Fruit fly (Drosophila melanogaster) ovary, adult (tissue): ENCODE data around the gene CG14252.

Experiments
- CG17801 ChIP-seq: fragments of 200-800 bp; optimal IDR thresholded peaks from 2 replicates; lab custom pipeline; 2019; ENCODE audit warnings: missing biosample characterization, mild to moderate bottlenecking, missing genetic modification characterization, moderate library complexity; ENCODE audit not compliant: partially characterized antibody

CG14252 gene

DNA sequence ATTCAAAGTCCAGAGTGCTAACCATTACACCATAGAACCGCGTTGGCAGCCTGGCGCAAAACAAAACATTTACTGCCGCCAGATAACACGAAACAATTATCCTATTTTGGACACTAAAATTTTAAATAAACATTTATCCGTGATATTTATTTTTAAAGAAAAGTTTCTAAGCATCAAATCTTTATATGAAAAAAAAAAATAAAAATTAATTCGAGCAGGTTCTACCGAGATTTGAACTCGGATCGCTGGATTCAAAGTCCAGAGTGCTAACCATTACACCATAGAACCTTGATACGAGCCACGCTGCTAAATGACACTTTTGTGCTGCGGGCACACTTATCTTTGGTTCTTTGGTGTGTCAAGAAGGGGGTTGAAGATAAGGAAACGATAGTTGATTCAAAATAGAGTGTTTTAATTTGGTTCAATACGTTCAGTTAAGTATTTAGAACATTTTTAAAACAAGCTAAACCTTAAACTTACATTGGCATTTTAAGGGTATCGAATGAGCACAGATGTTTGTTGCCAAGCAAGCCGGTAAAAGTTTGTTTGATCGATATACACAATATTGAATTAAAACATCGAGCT lies 2.1 kb downstream of the CG14252 start, which contains the start of gene Spag1:
Spag1 (plus strand) TSS at position 535 of the 585 bp plus-strand sequence.
- TF ChIP-seq CG17801 (GFP tag; lab: Kevin White, UChicago) = peak; percentile 63

DNA sequence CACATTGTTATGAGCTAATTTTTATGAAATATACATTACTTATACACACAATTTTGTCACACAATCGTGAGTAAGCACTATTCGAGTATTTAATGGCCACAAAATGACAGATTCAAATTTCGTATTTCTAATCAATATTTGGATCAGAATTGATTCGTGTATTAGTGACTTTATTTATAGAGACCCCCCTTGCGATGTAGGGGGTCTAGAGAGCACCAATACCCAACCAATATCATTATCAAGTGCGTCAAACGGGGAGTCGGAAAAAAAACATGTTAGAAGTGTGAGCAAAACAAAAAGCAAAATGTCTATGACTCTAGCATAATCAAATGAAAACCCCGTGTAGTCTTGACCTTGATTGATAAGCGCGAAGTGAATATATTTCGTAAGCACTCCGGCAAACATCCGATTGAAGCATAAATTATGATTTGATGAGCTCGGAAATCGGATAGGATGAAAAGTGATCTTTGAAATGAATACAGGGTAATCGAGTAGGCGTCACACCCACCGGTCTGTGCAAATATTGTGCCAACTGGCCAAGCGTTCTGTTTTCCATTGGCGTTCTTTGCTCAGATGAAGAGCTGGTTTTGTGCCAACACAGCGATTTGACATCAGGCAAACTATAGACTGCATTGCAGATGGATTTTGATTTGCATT lies 7.0 kb downstream of the CG14252 start:
- no peak for TF ChIP-seq CG17801 (GFP tag; lab: Kevin White, UChicago)

DNA sequence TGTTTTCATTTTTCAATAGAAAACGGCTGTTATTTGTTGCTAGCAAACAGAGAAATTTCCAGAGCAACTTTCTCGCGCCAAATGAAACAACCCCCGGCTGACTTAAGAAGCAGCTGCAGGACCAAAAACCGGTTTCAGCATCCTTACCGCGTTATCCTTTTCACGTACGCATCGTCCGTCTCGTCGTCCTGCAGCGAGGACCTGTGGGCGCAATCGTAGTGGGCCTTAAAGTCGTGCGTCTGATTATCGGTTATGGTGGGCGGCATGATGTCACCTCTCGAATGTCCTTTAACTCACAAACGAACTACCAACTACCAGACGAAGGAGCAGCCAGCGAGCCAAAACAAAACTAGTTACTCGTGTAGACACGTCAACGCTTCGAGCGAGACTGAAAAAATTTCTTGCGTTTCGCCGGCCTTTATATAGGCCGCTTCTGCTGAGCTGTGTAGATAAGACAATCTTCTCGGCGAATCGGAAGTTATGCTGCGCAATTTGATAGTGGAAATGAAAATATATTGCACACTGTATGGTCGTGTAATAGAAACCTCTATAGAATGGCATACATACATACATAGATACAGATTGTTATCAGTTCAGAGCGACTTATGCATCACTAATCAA lies 7.6 kb downstream of the CG14252 start:
- no peak for TF ChIP-seq CG17801 (GFP tag; lab: Kevin White, UChicago)

DNA sequence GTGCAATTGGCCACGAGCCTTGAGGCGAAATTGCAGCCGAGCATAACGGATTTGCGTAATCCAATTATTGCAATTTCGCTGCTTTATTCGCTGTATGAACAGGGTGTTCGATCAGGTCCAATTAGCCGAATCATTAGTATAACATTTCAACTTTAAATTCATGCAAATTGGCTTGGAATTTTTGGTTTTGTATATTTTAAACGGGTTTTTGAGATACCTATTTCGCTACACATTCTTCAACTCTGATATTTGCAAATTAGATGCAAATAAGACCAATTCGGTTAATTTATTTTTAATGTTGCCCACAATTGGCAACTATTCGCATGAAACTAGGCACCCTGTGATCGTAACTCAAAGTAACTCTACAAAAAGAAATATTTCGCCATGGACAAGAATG lies 8.1 kb downstream of the CG14252 start:
- peak; percentile 99 for TF ChIP-seq CG17801 (GFP tag; lab: Kevin White, UChicago)

DNA sequence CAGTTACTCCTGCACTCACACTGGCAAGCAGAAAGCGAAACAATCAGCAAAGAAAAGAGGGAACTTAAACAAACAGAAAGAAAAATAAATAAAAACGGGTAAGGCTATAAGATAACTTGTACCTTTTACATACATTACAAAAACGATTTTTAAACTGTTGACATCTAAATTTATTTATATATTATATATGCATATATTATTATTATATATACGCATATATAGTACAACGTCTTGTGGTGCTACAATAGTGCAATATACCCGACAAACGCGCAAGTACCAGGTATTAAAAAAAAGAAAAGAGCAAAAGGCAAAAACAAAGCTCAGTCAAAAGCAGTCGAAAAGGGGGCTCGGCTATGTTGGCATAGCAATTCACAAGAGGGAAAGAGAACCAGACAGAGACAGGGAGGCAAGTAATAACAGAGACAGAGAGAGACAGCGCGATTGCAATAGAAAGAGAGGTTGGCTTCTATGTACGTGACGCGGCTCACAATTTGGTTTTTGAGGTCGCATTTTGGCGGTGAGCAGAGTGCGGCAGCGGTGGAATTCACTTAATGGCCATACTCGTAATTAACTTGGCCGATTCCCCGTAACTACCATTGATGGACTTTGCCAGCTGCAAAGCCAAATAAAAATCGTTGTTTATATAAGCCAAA lies 8.8 kb downstream of the CG14252 start:
- peak; percentile 89 for TF ChIP-seq CG17801 (GFP tag; lab: Kevin White, UChicago)

DNA sequence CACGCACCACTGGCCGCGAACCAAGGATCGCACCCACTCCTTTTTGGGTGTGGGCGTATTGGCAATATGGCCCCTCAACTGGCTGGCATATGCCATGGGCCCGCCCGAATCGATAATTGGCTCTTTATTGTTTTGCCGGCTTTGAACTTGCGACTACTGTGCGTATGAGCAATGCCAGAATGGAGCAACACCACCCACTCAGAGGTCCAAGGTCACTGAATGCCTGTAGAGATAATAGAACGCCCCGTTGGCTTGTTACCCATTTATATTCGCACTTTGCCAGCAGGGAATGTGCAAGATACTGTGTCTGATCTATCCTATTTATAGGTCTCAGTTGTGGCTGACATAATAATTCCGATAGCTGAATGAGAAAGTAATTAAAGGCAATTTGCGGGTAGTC lies 10.2 kb downstream of the CG14252 start:
- no peak for TF ChIP-seq CG17801 (GFP tag; lab: Kevin White, UChicago)

DNA sequence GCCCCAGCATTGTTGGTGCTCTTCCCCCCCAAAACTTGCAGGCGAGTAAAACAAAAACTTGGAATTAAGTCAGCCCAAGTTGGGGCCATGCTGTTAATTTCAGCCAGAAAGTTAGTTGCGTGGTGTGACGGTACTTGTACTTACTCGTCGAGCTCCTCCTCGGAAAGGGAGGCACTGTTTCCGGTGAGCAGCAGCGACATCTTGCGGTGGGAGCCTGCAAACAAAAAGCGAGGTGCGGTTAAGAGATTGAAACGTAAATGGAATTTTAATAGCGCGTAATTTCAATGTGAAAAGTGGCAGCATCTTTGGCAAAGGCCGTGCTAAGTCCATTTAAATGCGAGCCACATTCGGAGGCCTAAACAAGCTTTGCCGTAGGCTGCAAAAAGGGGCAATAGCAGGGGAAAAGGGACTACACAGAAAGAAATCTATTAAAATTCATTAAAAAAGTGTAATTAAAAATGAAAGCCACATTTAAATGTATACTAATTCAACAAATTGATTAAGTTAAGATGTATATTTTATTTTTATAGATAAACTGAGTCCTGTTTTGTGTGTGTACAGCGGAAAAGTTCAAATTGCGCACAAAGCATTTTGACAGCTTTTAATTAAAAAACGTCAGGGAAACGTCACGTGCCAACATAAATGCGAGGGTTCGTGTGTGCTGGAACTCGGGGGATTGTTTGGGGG lies 11.2 kb downstream of the CG14252 start:
- TF ChIP-seq CG17801 (GFP tag; lab: Kevin White, UChicago) = no peak

DNA sequence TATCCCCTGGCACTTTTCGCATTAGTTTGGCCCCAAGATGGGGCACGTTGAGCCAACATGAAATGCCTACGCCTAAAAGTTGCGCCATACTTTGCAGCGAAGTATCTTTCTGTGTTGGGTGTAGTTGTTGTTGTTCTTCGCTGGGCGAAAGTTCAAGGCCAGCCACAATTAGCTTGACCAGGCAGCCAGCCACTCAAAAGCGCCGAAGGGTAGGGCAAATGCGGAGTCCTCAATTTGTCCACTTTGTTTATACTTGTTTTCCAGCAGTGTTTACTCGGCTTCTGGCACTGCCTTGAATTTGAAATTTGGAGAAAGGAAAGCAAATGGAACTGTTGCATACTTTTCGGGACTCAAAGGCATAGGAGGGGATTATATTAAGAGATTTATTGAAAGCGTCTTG lies 11.8 kb downstream of the CG14252 start:
- TF ChIP-seq CG17801 (GFP tag; lab: Kevin White, UChicago) = no peak

DNA sequence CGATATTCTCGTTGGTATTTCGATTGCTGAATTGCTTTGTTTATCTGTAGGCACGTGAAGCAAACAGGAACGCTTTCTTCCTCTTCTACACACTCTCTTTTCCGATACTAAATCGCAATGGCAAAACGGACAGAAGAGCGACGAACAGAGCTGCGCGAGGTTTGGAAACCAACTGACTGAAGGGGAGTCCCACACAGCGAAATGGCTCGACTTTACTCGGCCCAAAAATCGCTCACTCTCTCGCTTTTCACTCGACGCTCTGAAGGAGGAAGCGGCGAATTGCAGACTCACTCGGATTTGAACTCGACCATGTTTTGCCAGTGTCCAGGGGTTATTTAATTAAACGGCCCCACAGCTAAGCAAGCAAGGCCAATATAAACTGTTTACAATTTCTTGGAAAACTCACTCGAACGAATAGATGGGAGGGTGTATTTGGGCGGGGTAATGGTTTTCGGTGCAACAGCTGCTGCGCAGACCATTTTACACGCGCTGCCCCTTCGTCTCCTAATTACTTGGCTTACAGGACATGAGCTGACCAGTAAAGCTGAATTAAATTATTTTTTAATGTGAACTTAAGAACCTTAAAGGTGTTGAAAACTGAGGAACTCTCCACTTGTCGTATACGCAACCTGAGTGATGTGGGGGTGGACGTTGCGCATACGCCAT lies 13.1 kb downstream of the CG14252 start, which contains the start of gene CG6330:
CG6330 (minus strand) TSS at position 178 of the 666 bp plus-strand sequence.
- no peak for TF ChIP-seq CG17801 (GFP tag; lab: Kevin White, UChicago)

DNA sequence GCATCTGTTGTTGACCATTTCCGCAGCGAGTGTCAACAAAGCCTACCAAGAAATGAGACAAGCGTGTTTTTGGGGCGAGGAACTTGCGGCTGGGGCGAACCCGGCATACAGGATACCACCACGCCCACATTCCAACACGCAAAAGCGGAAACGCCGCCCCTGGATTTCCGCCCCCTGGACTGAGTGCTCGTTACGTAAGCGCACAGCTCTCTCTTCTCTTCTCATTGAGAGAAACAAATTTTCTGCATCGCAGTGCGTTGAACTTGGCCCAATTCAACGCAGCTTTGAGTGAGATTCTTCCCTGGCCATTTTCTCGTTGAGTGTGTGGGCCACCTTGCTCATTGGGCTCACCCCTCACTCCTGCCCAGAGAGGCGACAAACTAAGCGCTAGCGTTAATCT lies 15.2 kb downstream of the CG14252 start:
- TF ChIP-seq CG17801 (GFP tag; lab: Kevin White, UChicago) = no peak

DNA sequence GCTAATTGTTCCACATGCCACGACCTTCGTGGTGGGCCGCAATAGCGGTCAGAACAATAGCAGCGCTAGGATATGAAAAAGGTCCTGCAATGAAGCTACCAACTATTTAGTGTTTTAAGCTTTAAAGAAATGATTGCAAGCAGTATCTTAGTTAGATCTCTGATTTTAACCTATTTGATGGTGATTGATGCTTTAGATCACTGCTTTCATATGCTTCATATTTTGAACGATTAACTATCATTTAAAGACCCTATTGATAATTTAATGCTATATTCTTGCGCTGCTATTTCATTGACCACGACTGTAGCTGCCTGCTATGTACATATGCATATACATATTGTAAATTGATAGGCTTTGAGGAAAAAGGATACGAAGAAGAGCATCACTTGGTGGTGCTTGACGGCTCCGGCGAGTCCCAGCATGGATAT lies 18.4 kb downstream of the CG14252 start:
- TF ChIP-seq CG17801 (GFP tag; lab: Kevin White, UChicago) = peak; percentile 75

DNA sequence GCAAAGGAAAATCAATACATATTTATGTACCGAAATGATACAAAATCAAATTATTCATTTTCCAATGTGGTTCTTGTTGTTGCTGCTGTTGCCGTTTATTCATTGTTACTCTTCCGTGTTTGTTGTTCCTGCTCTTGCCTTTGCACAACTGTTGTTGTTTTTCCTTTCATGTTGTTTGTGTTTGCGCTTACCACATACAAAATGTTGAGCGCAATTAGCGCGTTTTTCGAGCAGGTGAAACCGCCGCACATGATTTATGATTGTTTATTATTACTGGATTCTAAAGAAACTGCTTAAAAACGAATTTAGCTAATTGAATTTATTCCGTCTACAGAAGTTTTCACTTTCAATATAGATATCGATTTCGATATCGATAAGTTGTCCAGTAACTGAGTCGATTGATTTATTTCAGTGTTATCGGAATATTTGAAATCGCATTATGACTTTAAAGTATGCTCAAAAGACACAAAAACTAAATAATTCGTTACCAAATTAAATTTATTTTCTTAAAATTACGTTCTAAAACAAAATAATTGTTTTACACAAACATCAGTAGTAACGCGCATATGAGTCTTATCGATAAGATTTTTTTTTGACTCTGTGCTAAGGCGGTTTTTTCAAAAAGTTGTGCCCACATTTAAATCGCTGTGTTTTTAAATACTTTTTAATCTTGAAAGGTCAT lies 19.3 kb downstream of the CG14252 start, which contains the start of gene Tsp97E:
Tsp97E (minus strand) TSS at position 366 of the 682 bp plus-strand sequence.
- peak; percentile 32 for TF ChIP-seq CG17801 (GFP tag; lab: Kevin White, UChicago)

DNA sequence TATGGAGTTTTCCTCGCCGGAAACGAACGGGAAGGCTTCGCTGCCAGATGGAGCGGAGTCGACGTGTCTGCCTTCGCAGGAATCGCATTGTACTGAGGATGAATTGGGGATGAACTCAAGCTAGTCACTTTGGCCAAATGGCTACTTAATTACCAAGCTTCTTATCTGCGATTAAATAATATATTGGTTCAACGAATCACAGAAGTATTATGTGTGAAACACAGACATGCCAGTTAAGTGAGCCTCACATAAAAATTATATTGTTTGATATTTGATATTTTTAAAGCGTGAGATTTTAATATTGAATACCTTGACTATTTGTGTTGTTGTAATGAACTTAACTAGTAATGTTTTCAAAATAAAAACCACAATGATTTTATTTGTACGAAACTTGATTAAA lies 21.1 kb downstream of the CG14252 start, which contains the start of gene Gr97a:
Gr97a (minus strand) TSS at position 101 of the 400 bp plus-strand sequence.
- no peak for TF ChIP-seq CG17801 (GFP tag; lab: Kevin White, UChicago)
